Worm (Caenorhabditis elegans): Measurements from ENCODE around the gene R13A1.3.

DNA sequence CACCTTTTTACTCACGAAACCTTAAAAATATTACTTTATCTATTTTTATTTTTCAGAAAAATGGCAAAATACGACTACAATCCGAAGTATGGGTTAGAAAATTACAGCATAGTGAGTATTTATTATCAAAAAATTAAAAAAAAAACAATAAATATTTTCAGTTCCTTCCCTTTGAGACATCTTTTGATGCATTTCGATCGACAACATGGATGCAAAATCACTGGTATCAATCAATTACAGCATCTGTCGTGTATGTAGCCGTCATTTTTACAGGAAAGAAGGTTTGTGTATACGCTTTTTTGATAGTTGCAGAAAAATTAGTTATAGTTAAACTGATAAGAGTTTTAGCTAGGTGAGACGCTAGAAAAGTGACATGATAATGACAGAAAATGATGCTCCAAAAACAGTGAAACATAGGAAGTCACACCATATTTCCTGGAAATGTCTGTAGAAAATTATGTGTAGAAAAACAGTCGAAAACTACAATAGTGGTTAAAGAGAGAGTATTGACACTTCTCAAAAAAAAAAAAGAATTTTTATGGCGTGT lies 33.9 kb downstream of the R13A1.3 start, which contains the start of gene elo-3:
- TF ChIP-seq dao-5 (tag; optimal IDR thresholded peaks at IDR 0.05) = no peak
- TF ChIP-seq W03F9.2 (tag; optimal IDR thresholded peaks at IDR 0.05) = no peak
